Fruit fly (Drosophila melanogaster) whole organism: ENCODE data around the gene CG3726.

Source experiments
- CG8478 ChIP-seq: fragments of >200 bp; optimal IDR thresholded peaks from 2 replicates; lab custom pipeline; 2018; ENCODE audit warnings: inconsistent platforms
- Dll ChIP-seq: fragments of >200 bp; optimal IDR thresholded peaks from 2 replicates; lab custom pipeline; 2017
- EcR ChIP-seq, 2 experiments: fragments of >200 bp; optimal IDR thresholded peaks; 2 replicates each; lab custom pipeline; 2017; ENCODE audit warnings: missing biosample characterization in 2 of 2, missing genetic modification characterization in 2 of 2, missing genetic modification reagents in 2 of 2
- pan ChIP-seq: fragments of >200 bp; optimal IDR thresholded peaks from 2 replicates; lab custom pipeline; 2017
- psq ChIP-seq: fragments of >200 bp; optimal IDR thresholded peaks from 2 replicates; lab custom pipeline; 2017
- usp ChIP-seq: fragments of >200 bp; optimal IDR thresholded peaks from 2 replicates; lab custom pipeline; 2017; ENCODE audit warnings: missing biosample characterization, missing genetic modification characterization, mixed read lengths

- TF ChIP-seq psq (no peak), EcR (GFP tag; optimal IDR thresholded peaks at IDR 0.05; lab: Kevin White, UChicago) (no peak), usp (GFP tag; lab: Kevin White, UChicago) (no peak), CG8478 (lab: Kevin White, UChicago) (no peak), pan (no peak), Dll (lab: Kevin White, UChicago) (no peak)
These were observed 48.9 kb downstream of the CG3726 start, which contains the start of gene Grip for dm6 chrX:5965517-5966397.
